Worm (Caenorhabditis elegans) whole organism, L3 larva: ENCODE results near the gene srxa-14.

Experiments used
- ceh-82 ChIP-seq: fragments of 150-350 bp; optimal IDR thresholded peaks from 2 replicates; lab custom pipeline; 2014; ENCODE audit warnings: missing biosample characterization, missing genetic modification characterization
- ceh-9 ChIP-seq: sonication (generic microtip); optimal IDR thresholded peaks from 2 replicates; lab custom pipeline; 2018; ENCODE audit warnings: missing biosample characterization, missing genetic modification characterization
- fos-1 ChIP-seq: fragments of 150-350 bp; optimal IDR thresholded peaks from 2 replicates; lab custom pipeline; 2014; ENCODE audit warnings: missing biosample characterization, missing genetic modification characterization
- nfya-1 ChIP-seq: sonication (generic microtip); optimal IDR thresholded peaks from 2 replicates; lab custom pipeline; 2017; ENCODE audit warnings: missing genetic modification characterization, mild to moderate bottlenecking, missing compliant biosample characterization, antibody characterized with exemption, moderate library complexity; ENCODE audit not compliant: insufficient read depth
- nhr-11 ChIP-seq: fragments of 150-350 bp; optimal IDR thresholded peaks from 2 replicates; lab custom pipeline; 2014; ENCODE audit warnings: missing biosample characterization, missing genetic modification characterization
- unc-39 ChIP-seq: sonication (generic microtip); optimal IDR thresholded peaks from 4 replicates; lab custom pipeline; 2017; ENCODE audit warnings: missing biosample characterization, missing genetic modification characterization
- unc-62 ChIP-seq: fragments of 150-350 bp; sonication (generic microtip); optimal IDR thresholded peaks from 4 replicates; lab custom pipeline; 2014; ENCODE audit warnings: missing biosample characterization, missing genetic modification reagents, missing genetic modification characterization

DNA sequence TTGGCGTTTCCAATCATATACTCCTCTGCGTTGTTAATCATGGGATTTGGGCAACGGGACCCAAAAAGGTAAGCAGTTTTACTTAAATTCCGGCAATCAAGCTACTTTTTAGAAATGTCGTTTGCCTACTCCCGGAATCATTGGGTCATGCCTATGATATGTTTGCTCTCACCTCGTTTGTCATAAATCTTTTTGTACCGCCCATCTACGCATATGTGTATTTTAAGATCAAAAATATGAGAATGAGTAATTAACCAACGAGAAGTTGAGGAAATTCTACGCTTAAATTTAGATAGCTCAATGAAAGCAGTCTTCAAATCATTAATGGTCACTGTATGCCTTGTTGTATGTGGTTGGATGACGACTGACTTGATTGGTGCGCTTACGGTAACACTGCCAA is 42.9 kb downstream of the srxa-14 start:
- TF ChIP-seq unc-62 (GFP tag; lab: Kevin White, UChicago), result no peak
- no peak for TF ChIP-seq ceh-82 (tag; lab: Kevin White, UChicago)
- no peak for TF ChIP-seq fos-1 (tag; lab: Kevin White, UChicago)
- TF ChIP-seq ceh-9 (tag; lab: Kevin White, UChicago), result no peak
- TF ChIP-seq nhr-11 (tag; lab: Kevin White, UChicago), result no peak
- no peak for TF ChIP-seq nfya-1 (tag; lab: Kevin White, UChicago)
- TF ChIP-seq unc-39 (tag; lab: Kevin White, UChicago), result no peak
